Fruit fly (Drosophila melanogaster) whole organism, embryonic: ENCODE measurements around the gene CG32320.

Experiments
- Atf6 ChIP-seq: fragments of 200-800 bp; sonication (Bioruptor generic); IDR thresholded peaks from 2 replicates; pipeline ENCODE4 v1.3.6; 2022; ENCODE audit warnings: missing biosample characterization, missing genetic modification characterization
- Awh ChIP-seq: fragments of 200-800 bp; sonication (Bioruptor generic); IDR thresholded peaks from 2 replicates; pipeline ENCODE4, ENCODE4 v1.3.6; 2022; ENCODE audit warnings: missing biosample characterization, missing genetic modification characterization
- B-H1 ChIP-seq: fragments of 200-800 bp; sonication (Bioruptor generic); IDR thresholded peaks from 3 replicates; pipeline ENCODE4 v1.3.6; 2022; ENCODE audit warnings: missing biosample characterization, missing genetic modification characterization
- BEAF-32 ChIP-seq: fragments of 200-800 bp; sonication (Bioruptor generic); optimal IDR thresholded peaks from 3 replicates; lab custom pipeline; 2017; ENCODE audit warnings: missing biosample characterization, missing genetic modification characterization, mild to moderate bottlenecking, moderate library complexity, missing genetic modification reagents
- Bdp1 ChIP-seq: fragments of 200-800 bp; sonication (Bioruptor generic); optimal IDR thresholded peaks from 3 replicates; lab custom pipeline; 2016; ENCODE audit warnings: missing biosample characterization, missing genetic modification characterization
- CG10274 ChIP-seq: fragments of 200-800 bp; sonication (Bioruptor generic); optimal IDR thresholded peaks from 3 replicates; lab custom pipeline; 2017; ENCODE audit warnings: missing biosample characterization, mild to moderate bottlenecking, missing genetic modification characterization
- CG10959 ChIP-seq: fragments of 200-800 bp; sonication (Bioruptor generic); IDR thresholded peaks from 2 replicates; pipeline ENCODE4 v1.3.6; 2022; ENCODE audit warnings: missing biosample characterization, missing genetic modification characterization
- CG16815 ChIP-seq: fragments of 200-800 bp; sonication (Bioruptor generic); optimal IDR thresholded peaks from 3 replicates; lab custom pipeline; 2017; ENCODE audit warnings: missing biosample characterization, mild to moderate bottlenecking, missing genetic modification characterization
- CG17829 ChIP-seq: fragments of 200-800 bp; optimal IDR thresholded peaks from 2 replicates; lab custom pipeline; 2019; ENCODE audit warnings: missing biosample characterization, mild to moderate bottlenecking, missing genetic modification characterization, moderate library complexity
- CG18262 ChIP-seq: fragments of 200-800 bp; optimal IDR thresholded peaks from 3 replicates; lab custom pipeline; 2019; ENCODE audit warnings: missing biosample characterization, mild to moderate bottlenecking, missing genetic modification characterization, moderate library complexity
- CG32772 ChIP-seq: fragments of 200-800 bp; sonication (Bioruptor generic); IDR thresholded peaks from 2 replicates; pipeline ENCODE4 v1.3.6; 2022; ENCODE audit warnings: missing biosample characterization, missing genetic modification characterization
- CG34376 ChIP-seq: fragments of 200-800 bp; sonication (Bioruptor generic); optimal IDR thresholded peaks from 2 replicates; lab custom pipeline; 2018; ENCODE audit warnings: missing biosample characterization, mild to moderate bottlenecking, missing genetic modification characterization
- CG4617 ChIP-seq: fragments of 200-800 bp; sonication (Bioruptor generic); optimal IDR thresholded peaks from 3 replicates; lab custom pipeline; 2016; ENCODE audit warnings: missing biosample characterization, missing genetic modification characterization, borderline replicate concordance
- CG6175 ChIP-seq: fragments of 200-800 bp; sonication (Bioruptor generic); IDR thresholded peaks from 3 replicates; pipeline ENCODE4 v1.3.6; 2022; ENCODE audit warnings: missing biosample characterization, missing genetic modification characterization
- CG7372 ChIP-seq: fragments of 200-800 bp; sonication (Bioruptor generic); IDR thresholded peaks from 2 replicates; pipeline ENCODE4 v1.3.6; 2022; ENCODE audit warnings: missing biosample characterization, missing genetic modification characterization
- CG7928 ChIP-seq: fragments of 200-800 bp; sonication (Bioruptor generic); optimal IDR thresholded peaks from 2 replicates; lab custom pipeline; 2017; ENCODE audit warnings: missing biosample characterization, mild to moderate bottlenecking, missing genetic modification characterization
- CG9609 ChIP-seq: fragments of 200-800 bp; sonication (Bioruptor generic); optimal IDR thresholded peaks from 3 replicates; lab custom pipeline; 2016; ENCODE audit warnings: missing biosample characterization, missing genetic modification characterization
- CG9876 ChIP-seq: fragments of 200-800 bp; sonication (Bioruptor generic); optimal IDR thresholded peaks from 2 replicates; lab custom pipeline; 2016; ENCODE audit warnings: missing biosample characterization, missing genetic modification characterization
- CHES-1-like ChIP-seq: fragments of 200-800 bp; sonication (Bioruptor generic); optimal IDR thresholded peaks from 2 replicates; lab custom pipeline; 2016; ENCODE audit warnings: missing biosample characterization, missing genetic modification characterization
- Dfd ChIP-seq, 2 experiments: fragments of >200 bp; optimal IDR thresholded peaks; 2 replicates each; lab custom pipeline; 2017; ENCODE audit warnings: missing biosample characterization in 2 of 2, missing genetic modification characterization in 2 of 2
- H15 ChIP-seq: fragments of 200-800 bp; sonication (Bioruptor generic); IDR thresholded peaks from 3 replicates; pipeline ENCODE4 v1.3.6; 2022; ENCODE audit warnings: missing biosample characterization, missing genetic modification characterization
- Med ChIP-seq: fragments of 200-800 bp; sonication (Bioruptor generic); peaks from one replicate; lab custom pipeline; 2016; ENCODE audit warnings: missing biosample characterization, missing genetic modification characterization, mild to moderate bottlenecking, inconsistent platforms, moderate library complexity
- Xrp1 ChIP-seq: fragments of 200-800 bp; sonication (Bioruptor generic); IDR thresholded peaks from 2 replicates; pipeline ENCODE4 v1.3.6; 2022; ENCODE audit warnings: missing biosample characterization, missing genetic modification characterization
- ap ChIP-seq: fragments of 200-800 bp; sonication (Bioruptor generic); IDR thresholded peaks from 2 replicates; pipeline ENCODE4 v1.3.6; 2022; ENCODE audit warnings: missing biosample characterization, missing genetic modification characterization
- bigmax ChIP-seq: fragments of 200-800 bp; sonication (Bioruptor generic); optimal IDR thresholded peaks from 2 replicates; lab custom pipeline; 2018; ENCODE audit warnings: missing biosample characterization, mild to moderate bottlenecking, missing genetic modification characterization
- bsh ChIP-seq, 2 experiments: fragments of 200-800 bp; sonication (Bioruptor generic); optimal IDR thresholded peaks; 2 replicates each; lab custom pipeline; 2017 to 2018; ENCODE audit warnings: mild to moderate bottlenecking in 2 of 2, missing biosample characterization in 2 of 2, missing genetic modification characterization in 2 of 2, moderate library complexity in 1 of 2
- cg ChIP-seq: fragments of 200-800 bp; sonication (Bioruptor generic); optimal IDR thresholded peaks from 3 replicates; lab custom pipeline; 2019; ENCODE audit warnings: missing biosample characterization, mild to moderate bottlenecking, missing genetic modification characterization, moderate library complexity
- chn ChIP-seq: fragments of 200-800 bp; sonication (Bioruptor generic); optimal IDR thresholded peaks from 2 replicates; lab custom pipeline; 2016; ENCODE audit warnings: missing biosample characterization, missing genetic modification characterization
- cwo ChIP-seq: fragments of 200-800 bp; sonication (Bioruptor generic); optimal IDR thresholded peaks from 3 replicates; lab custom pipeline; 2017; ENCODE audit warnings: missing biosample characterization, missing genetic modification characterization, mild to moderate bottlenecking, moderate library complexity, missing genetic modification reagents
- dan ChIP-seq: fragments of 200-800 bp; sonication (Bioruptor generic); IDR thresholded peaks from 2 replicates; pipeline ENCODE4 v1.3.6; 2022; ENCODE audit warnings: missing biosample characterization, missing genetic modification characterization
- danr ChIP-seq: fragments of 200-800 bp; sonication (Bioruptor generic); IDR thresholded peaks from 2 replicates; pipeline ENCODE4 v1.3.6; 2022; ENCODE audit warnings: missing biosample characterization, missing genetic modification characterization
- esg ChIP-seq: fragments of 200-800 bp; sonication (Bioruptor generic); conservative IDR thresholded peaks from 2 replicates; pipeline ENCODE4 v1.3.6; 2022; ENCODE audit warnings: missing biosample characterization, missing genetic modification characterization
- ewg ChIP-seq: fragments of 200-800 bp; sonication (Bioruptor generic); optimal IDR thresholded peaks from 3 replicates; lab custom pipeline; 2017; ENCODE audit warnings: mild to moderate bottlenecking, missing biosample characterization, missing genetic modification reagents, missing genetic modification characterization
- fd96Cb ChIP-seq: fragments of 200-800 bp; sonication (Bioruptor generic); optimal IDR thresholded peaks from 2 replicates; lab custom pipeline; 2018; ENCODE audit warnings: missing biosample characterization, mild to moderate bottlenecking, missing genetic modification characterization, moderate library complexity
- grn ChIP-seq: fragments of 200-800 bp; sonication (Bioruptor generic); optimal IDR thresholded peaks from 3 replicates; lab custom pipeline; 2017; ENCODE audit warnings: missing biosample characterization, missing genetic modification characterization
- hbn ChIP-seq: fragments of 200-800 bp; sonication (Bioruptor generic); IDR thresholded peaks from 2 replicates; pipeline ENCODE4 v1.3.6; 2022; ENCODE audit warnings: missing biosample characterization, missing genetic modification characterization; ENCODE audit not compliant: partially characterized antibody
- kni ChIP-seq: fragments of 200-800 bp; sonication (Bioruptor generic); optimal IDR thresholded peaks from 3 replicates; lab custom pipeline; 2017; ENCODE audit warnings: mild to moderate bottlenecking, missing biosample characterization, missing genetic modification reagents, missing genetic modification characterization
- lilli ChIP-seq: fragments of 200-800 bp; sonication (Bioruptor generic); optimal IDR thresholded peaks from 3 replicates; lab custom pipeline; 2016; ENCODE audit warnings: missing biosample characterization, missing genetic modification characterization
- maf-S ChIP-seq: fragments of 200-800 bp; sonication (Bioruptor generic); optimal IDR thresholded peaks from 2 replicates; lab custom pipeline; 2016; ENCODE audit warnings: missing biosample characterization, missing genetic modification characterization
- nerfin-2 ChIP-seq: fragments of 200-800 bp; sonication (Bioruptor generic); IDR thresholded peaks from 2 replicates; pipeline ENCODE4 v1.3.6; 2022; ENCODE audit warnings: missing biosample characterization, missing genetic modification characterization; ENCODE audit not compliant: partially characterized antibody
- psq ChIP-seq: fragments of 200-800 bp; sonication (Bioruptor generic); optimal IDR thresholded peaks from 2 replicates; lab custom pipeline; 2017; ENCODE audit warnings: missing biosample characterization, missing genetic modification characterization
- pzg ChIP-seq: fragments of 200-800 bp; sonication (Bioruptor generic); optimal IDR thresholded peaks from 3 replicates; lab custom pipeline; 2018; ENCODE audit warnings: missing biosample characterization, mild to moderate bottlenecking, missing genetic modification characterization, moderate library complexity
- salm ChIP-seq: fragments of 200-800 bp; sonication (Bioruptor generic); optimal IDR thresholded peaks from 2 replicates; lab custom pipeline; 2018; ENCODE audit warnings: missing biosample characterization, mild to moderate bottlenecking, missing genetic modification characterization
- schlank ChIP-seq: fragments of 200-800 bp; sonication (Bioruptor generic); optimal IDR thresholded peaks from 2 replicates; lab custom pipeline; 2018; ENCODE audit warnings: missing biosample characterization, mild to moderate bottlenecking, missing genetic modification characterization
- sens ChIP-seq: fragments of 200-800 bp; sonication (Bioruptor generic); peaks from one replicate; lab custom pipeline; 2016; ENCODE audit warnings: missing biosample characterization, missing genetic modification characterization
- shn ChIP-seq: fragments of 200-800 bp; sonication (Bioruptor generic); optimal IDR thresholded peaks from 3 replicates; lab custom pipeline; 2016; ENCODE audit warnings: missing biosample characterization, missing genetic modification characterization
- sr ChIP-seq: fragments of 200-800 bp; sonication (Bioruptor generic); IDR thresholded peaks from 3 replicates; pipeline ENCODE4 v1.3.6; 2022; ENCODE audit warnings: missing biosample characterization, missing genetic modification characterization
- stc ChIP-seq: fragments of 200-800 bp; sonication (Bioruptor generic); IDR thresholded peaks from 2 replicates; pipeline ENCODE4 v1.3.6; 2022; ENCODE audit warnings: missing biosample characterization, missing genetic modification characterization
- unc-4 ChIP-seq: fragments of 200-800 bp; sonication (Bioruptor generic); IDR thresholded peaks from 2 replicates; pipeline ENCODE4 v1.3.6; 2022; ENCODE audit warnings: missing biosample characterization, missing genetic modification characterization; ENCODE audit not compliant: partially characterized antibody
- zfh1 ChIP-seq: fragments of 200-800 bp; sonication (Bioruptor generic); IDR thresholded peaks from 3 replicates; pipeline ENCODE4 v1.3.6; 2022; ENCODE audit warnings: missing biosample characterization, missing genetic modification characterization

CG32320 gene

DNA sequence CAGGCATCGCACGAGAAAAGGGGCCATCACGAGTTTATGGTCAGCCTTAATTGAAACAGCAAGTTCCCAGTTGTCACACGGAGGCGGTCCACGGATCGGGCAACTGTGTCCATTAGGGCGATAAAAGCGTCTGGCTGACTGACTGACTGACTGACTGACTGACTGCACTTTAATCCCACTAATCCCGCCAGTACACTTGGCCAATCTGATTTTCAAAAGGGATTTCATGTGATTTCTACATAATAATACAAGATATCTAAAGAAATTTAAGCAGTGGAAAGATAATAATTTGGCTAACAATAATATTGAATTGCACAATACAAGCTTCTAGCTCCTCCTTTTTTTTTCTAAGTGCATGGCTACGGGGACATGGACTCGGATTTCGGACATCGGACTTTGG, 43.9 kb downstream of the CG32320 start (continued):
- TF ChIP-seq Atf6 (GFP tag; lab: Robert Waterston, UW) (no peak), chn (GFP tag; lab: Kevin White, UChicago) (no peak), CG10274 (GFP tag; lab: Kevin White, UChicago) (no peak), esg (GFP tag; lab: Robert Waterston, UW) (no peak), CG32772 (GFP tag; lab: Robert Waterston, UW) (0 out of 2 replicates have a peak, but pooled peaks have one; percentile 7), CG9876 (GFP tag; lab: Kevin White, UChicago) (no peak), nerfin-2 (GFP tag; lab: Robert Waterston, UW) (no peak), H15 (GFP tag; lab: Robert Waterston, UW) (0 out of 3 replicates have a peak, but pooled peaks have one; percentile 11), CG9609 (GFP tag; lab: Kevin White, UChicago) (no peak), Xrp1 (peak; percentile 20; the same call in 1 of the 2 replicates), cwo (no peak), CG6175 (GFP tag; lab: Robert Waterston, UW) (no peak), bsh (GFP tag; optimal IDR thresholded peaks at IDR 0.05; lab: Kevin White, UChicago) (peak in 1 of 2 experiments; percentile 48), ewg (no peak), schlank (tag; lab: Kevin White, UChicago) (no peak), stc (GFP tag; lab: Robert Waterston, UW) (no peak), Awh (GFP tag; lab: Robert Waterston, UW) (peak; percentile 12; the same call in 1 of the 2 replicates), CG18262 (tag; lab: Kevin White, UChicago) (no peak), CG16815 (GFP tag; lab: Kevin White, UChicago) (no peak), CHES-1-like (GFP tag; lab: Kevin White, UChicago) (no peak), psq (GFP tag; lab: Kevin White, UChicago) (no peak), bigmax (no peak), zfh1 (GFP tag; lab: Robert Waterston, UW) (0 out of 3 replicates have a peak, but pooled peaks have one; percentile 17), CG10959 (GFP tag; lab: Robert Waterston, UW) (peak; percentile 6; the same call in 1 of the 2 replicates), sens (GFP tag; lab: Kevin White, UChicago) (peak; percentile 69), dan (GFP tag; lab: Robert Waterston, UW) (no peak), fd96Cb (tag; lab: Kevin White, UChicago) (peak; percentile 3)

DNA sequence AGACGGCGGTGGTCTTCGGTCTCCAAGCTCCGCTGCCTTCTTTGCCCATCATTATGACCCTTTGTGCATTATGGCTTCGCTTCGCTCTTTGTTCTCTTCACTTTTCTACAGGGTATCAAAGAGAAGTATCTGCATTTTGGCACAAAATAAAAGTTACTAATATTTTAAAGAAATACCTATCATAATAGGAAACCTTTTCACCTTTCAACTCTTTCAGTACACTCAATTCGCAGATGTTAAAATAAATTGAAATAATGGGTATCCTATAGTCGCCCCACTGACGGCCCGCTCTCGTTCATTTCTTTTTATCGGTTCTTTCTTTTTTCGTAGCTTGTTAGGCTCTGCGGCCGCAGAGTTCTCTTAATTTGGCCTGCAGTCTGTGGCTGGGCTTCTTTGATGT, 44.5 kb downstream of the CG32320 start:
- TF ChIP-seq CG7928 (GFP tag; lab: Kevin White, UChicago) (no peak), CG17829 (tag; lab: Kevin White, UChicago) (peak; percentile 95), CG10274 (GFP tag; lab: Kevin White, UChicago) (no peak), Bdp1 (GFP tag; lab: Kevin White, UChicago) (peak; percentile 60), CG34376 (no peak), CG7372 (GFP tag; lab: Robert Waterston, UW) (peak; percentile 84), danr (GFP tag; lab: Robert Waterston, UW) (peak; percentile 70), ap (GFP tag; lab: Robert Waterston, UW) (peak; percentile 66), kni (GFP tag; lab: Kevin White, UChicago) (peak; percentile 67), CG9609 (GFP tag; lab: Kevin White, UChicago) (peak; percentile 57), grn (peak; percentile 31), BEAF-32 (GFP tag; lab: Kevin White, UChicago) (no peak), nerfin-2 (GFP tag; lab: Robert Waterston, UW) (no peak), shn (GFP tag; lab: Kevin White, UChicago) (no peak), Dfd (GFP tag; optimal IDR thresholded peaks at IDR 0.05; lab: Kevin White, UChicago) (no peak), pzg (GFP tag; lab: Kevin White, UChicago) (no peak), maf-S (GFP tag; lab: Kevin White, UChicago) (no peak), salm (tag; lab: Kevin White, UChicago) (peak; percentile 77), B-H1 (GFP tag; lab: Robert Waterston, UW) (peak; percentile 70; the same call in 2 of the 3 replicates), CG4617 (GFP tag; lab: Kevin White, UChicago) (peak; percentile 46), sr (GFP tag; lab: Robert Waterston, UW) (0 out of 3 replicates have a peak, but pooled peaks have one; percentile 27), Med (GFP tag; lab: Kevin White, UChicago) (peak; percentile 93), lilli (GFP tag; lab: Kevin White, UChicago) (peak; percentile 82), hbn (GFP tag; lab: Robert Waterston, UW) (no peak), cg (GFP tag; lab: Kevin White, UChicago) (no peak), unc-4 (no peak)
